Worm (Caenorhabditis elegans) whole organism, late embryonic: Measurements from ENCODE around the gene fox-1.

Experiments
- C08G9.2 ChIP-seq: sonication (generic microtip); optimal IDR thresholded peaks from 2 replicates; lab custom pipeline; 2016; ENCODE audit warnings: mild to moderate bottlenecking, missing genetic modification characterization, moderate library complexity, missing compliant biosample characterization
- F13H6.1 ChIP-seq: sonication (generic microtip); optimal IDR thresholded peaks from 2 replicates; lab custom pipeline; 2016; ENCODE audit warnings: missing genetic modification characterization, missing compliant biosample characterization
- K02D7.2 ChIP-seq: sonication (generic microtip); optimal IDR thresholded peaks from 2 replicates; lab custom pipeline; 2017; ENCODE audit warnings: mild to moderate bottlenecking, missing genetic modification characterization, missing compliant biosample characterization
- T23F11.4 ChIP-seq: fragments of 200-800 bp; sonication (Bioruptor generic); optimal IDR thresholded peaks from 2 replicates; lab custom pipeline; 2018; ENCODE audit warnings: mild to moderate bottlenecking, missing genetic modification characterization, missing compliant biosample characterization
- ama-1 ChIP-seq: fragments of 150-350 bp; optimal IDR thresholded peaks from 2 replicates; lab custom pipeline; 2014
- ceh-14 ChIP-seq: sonication (generic microtip); optimal IDR thresholded peaks from 2 replicates; lab custom pipeline; 2016; ENCODE audit warnings: missing genotype, missing genetic modification characterization, missing compliant biosample characterization
- ceh-18 ChIP-seq: sonication (generic microtip); optimal IDR thresholded peaks from 2 replicates; lab custom pipeline; 2016; ENCODE audit warnings: missing genetic modification characterization, missing compliant biosample characterization
- ceh-19 ChIP-seq: fragments of 200-800 bp; sonication (Bioruptor generic); optimal IDR thresholded peaks from 2 replicates; lab custom pipeline; 2018; ENCODE audit warnings: mild to moderate bottlenecking, missing genetic modification characterization, missing compliant biosample characterization
- ceh-2 ChIP-seq: sonication (generic microtip); optimal IDR thresholded peaks from 2 replicates; lab custom pipeline; 2016; ENCODE audit warnings: missing genotype, missing genetic modification characterization, missing compliant biosample characterization
- ceh-24 ChIP-seq: sonication (generic microtip); optimal IDR thresholded peaks from 2 replicates; lab custom pipeline; 2016; ENCODE audit warnings: mild to moderate bottlenecking, missing genetic modification characterization, missing compliant biosample characterization
- ceh-31 ChIP-seq: sonication (generic microtip); optimal IDR thresholded peaks from 2 replicates; lab custom pipeline; 2016; ENCODE audit warnings: missing genetic modification characterization, missing compliant biosample characterization
- ceh-34 ChIP-seq: sonication (generic microtip); optimal IDR thresholded peaks from 2 replicates; lab custom pipeline; 2016; ENCODE audit warnings: mild to moderate bottlenecking, missing genetic modification characterization, missing compliant biosample characterization
- ceh-45 ChIP-seq: fragments of 200-800 bp; sonication (Bioruptor generic); IDR thresholded peaks from 2 replicates; pipeline ENCODE4 v1.3.6; 2022; ENCODE audit warnings: missing genetic modification reagents, missing genetic modification characterization, missing compliant biosample characterization
- ceh-6 ChIP-seq: fragments of 200-800 bp; sonication (Bioruptor generic); optimal IDR thresholded peaks from 2 replicates; lab custom pipeline; 2018; ENCODE audit warnings: mild to moderate bottlenecking, missing genetic modification characterization, missing compliant biosample characterization
- ceh-9 ChIP-seq: sonication (generic microtip); optimal IDR thresholded peaks from 2 replicates; lab custom pipeline; 2016; ENCODE audit warnings: mild to moderate bottlenecking, missing genetic modification characterization, inconsistent platforms, missing compliant biosample characterization
- dmd-4 ChIP-seq: sonication (generic microtip); optimal IDR thresholded peaks from 2 replicates; lab custom pipeline; 2016; ENCODE audit warnings: borderline replicate concordance, missing genetic modification characterization, missing compliant biosample characterization
- dve-1 ChIP-seq: sonication (generic microtip); optimal IDR thresholded peaks from 2 replicates; lab custom pipeline; 2017; ENCODE audit warnings: antibody characterized with exemption, mild to moderate bottlenecking, missing genetic modification characterization, missing compliant biosample characterization
- elt-4 ChIP-seq: sonication (generic microtip); optimal IDR thresholded peaks from 2 replicates; lab custom pipeline; 2016; ENCODE audit warnings: missing genetic modification characterization, missing compliant biosample characterization
- ets-4 ChIP-seq: sonication (generic microtip); optimal IDR thresholded peaks from 2 replicates; lab custom pipeline; 2016; ENCODE audit warnings: missing genetic modification characterization, missing compliant biosample characterization
- eyg-1 ChIP-seq: sonication (generic microtip); optimal IDR thresholded peaks from 2 replicates; lab custom pipeline; 2016; ENCODE audit warnings: missing genotype, missing genetic modification characterization, missing compliant biosample characterization
- fax-1 ChIP-seq: sonication (generic microtip); optimal IDR thresholded peaks from 2 replicates; lab custom pipeline; 2016; ENCODE audit warnings: missing genotype, missing genetic modification characterization, missing compliant biosample characterization
- fkh-10 ChIP-seq: fragments of 150-350 bp; optimal IDR thresholded peaks from 2 replicates; lab custom pipeline; 2014; ENCODE audit warnings: missing biosample characterization, missing genetic modification reagents, missing genetic modification characterization
- fkh-6 ChIP-seq: sonication (generic microtip); optimal IDR thresholded peaks from 2 replicates; lab custom pipeline; 2016; ENCODE audit warnings: missing genetic modification characterization, missing compliant biosample characterization
- hlh-13 ChIP-seq: fragments of 200-800 bp; sonication (Bioruptor generic); optimal IDR thresholded peaks from 2 replicates; lab custom pipeline; 2018; ENCODE audit warnings: mild to moderate bottlenecking, missing genetic modification characterization, missing compliant biosample characterization
- hlh-30 ChIP-seq: sonication (generic microtip); optimal IDR thresholded peaks from 2 replicates; lab custom pipeline; 2017; ENCODE audit warnings: antibody characterized with exemption, missing genetic modification characterization, missing compliant biosample characterization; ENCODE audit not compliant: insufficient read depth
- lim-6 ChIP-seq: sonication (generic microtip); optimal IDR thresholded peaks from 2 replicates; lab custom pipeline; 2016; ENCODE audit warnings: missing genetic modification characterization, missing compliant biosample characterization
- lin-11 ChIP-seq: fragments of 200-800 bp; sonication (Bioruptor generic); optimal IDR thresholded peaks from 2 replicates; lab custom pipeline; 2018; ENCODE audit warnings: mild to moderate bottlenecking, missing genetic modification characterization, missing compliant biosample characterization
- madf-2 ChIP-seq: sonication (generic microtip); optimal IDR thresholded peaks from 2 replicates; lab custom pipeline; 2017; ENCODE audit warnings: missing genetic modification characterization, missing compliant biosample characterization
- mec-3 ChIP-seq: sonication (generic microtip); optimal IDR thresholded peaks from 2 replicates; lab custom pipeline; 2016; ENCODE audit warnings: borderline replicate concordance, missing genetic modification characterization, missing compliant biosample characterization
- nfya-1 ChIP-seq: sonication (generic microtip); optimal IDR thresholded peaks from 2 replicates; lab custom pipeline; 2017; ENCODE audit warnings: missing genetic modification characterization, mild to moderate bottlenecking, missing compliant biosample characterization, antibody characterized with exemption, moderate library complexity
- nhr-232 ChIP-seq: sonication (generic microtip); optimal IDR thresholded peaks from 2 replicates; lab custom pipeline; 2016; ENCODE audit warnings: missing genetic modification characterization, missing compliant biosample characterization
- odd-2 ChIP-seq: sonication (generic microtip); optimal IDR thresholded peaks from 2 replicates; lab custom pipeline; 2017; ENCODE audit warnings: antibody characterized with exemption, mild to moderate bottlenecking, missing genetic modification characterization, missing compliant biosample characterization
- pag-3 ChIP-seq: sonication (generic microtip); optimal IDR thresholded peaks from 2 replicates; lab custom pipeline; 2016; ENCODE audit warnings: missing compliant biosample characterization, missing genetic modification characterization, borderline replicate concordance
- pat-9 ChIP-seq: fragments of 200-800 bp; sonication (Bioruptor generic); optimal IDR thresholded peaks from 2 replicates; lab custom pipeline; 2018; ENCODE audit warnings: mild to moderate bottlenecking, missing genetic modification characterization, moderate library complexity, missing compliant biosample characterization
- pha-2 ChIP-seq: sonication (generic microtip); optimal IDR thresholded peaks from 2 replicates; lab custom pipeline; 2017; ENCODE audit warnings: mild to moderate bottlenecking, missing genetic modification characterization, missing compliant biosample characterization
- pha-4 ChIP-seq: fragments of 150-350 bp; optimal IDR thresholded peaks from 2 replicates; lab custom pipeline; 2018; ENCODE audit warnings: missing biosample characterization, missing genetic modification reagents, missing genetic modification characterization
- pqm-1 ChIP-seq: sonication (generic microtip); optimal IDR thresholded peaks from 2 replicates; lab custom pipeline; 2016; ENCODE audit warnings: missing genetic modification characterization, missing compliant biosample characterization
- ref-2 ChIP-seq: sonication (generic microtip); optimal IDR thresholded peaks from 2 replicates; lab custom pipeline; 2016; ENCODE audit warnings: missing genetic modification characterization, missing compliant biosample characterization
- rnt-1 ChIP-seq: sonication (generic microtip); optimal IDR thresholded peaks from 2 replicates; lab custom pipeline; 2016; ENCODE audit warnings: missing genetic modification characterization, missing compliant biosample characterization
- sdc-2 ChIP-seq: sonication (generic microtip); optimal IDR thresholded peaks from 2 replicates; lab custom pipeline; 2016; ENCODE audit warnings: missing genotype, missing genetic modification characterization, missing compliant biosample characterization
- sox-4 ChIP-seq: sonication (generic microtip); optimal IDR thresholded peaks from 2 replicates; lab custom pipeline; 2017; ENCODE audit warnings: mild to moderate bottlenecking, missing genetic modification characterization, inconsistent platforms, missing compliant biosample characterization
- syd-9 ChIP-seq: sonication (generic microtip); optimal IDR thresholded peaks from 2 replicates; lab custom pipeline; 2016; ENCODE audit warnings: mild to moderate bottlenecking, missing genetic modification characterization, moderate library complexity, missing compliant biosample characterization
- tbx-2 ChIP-seq: sonication (generic microtip); optimal IDR thresholded peaks from 2 replicates; lab custom pipeline; 2016; ENCODE audit warnings: missing genetic modification characterization, missing compliant biosample characterization
- tbx-7 ChIP-seq: sonication (generic microtip); optimal IDR thresholded peaks from 2 replicates; lab custom pipeline; 2016; ENCODE audit warnings: missing genotype, missing genetic modification characterization, missing compliant biosample characterization
- ttx-3 ChIP-seq: sonication (generic microtip); optimal IDR thresholded peaks from 2 replicates; lab custom pipeline; 2016; ENCODE audit warnings: missing genetic modification reagents, missing genetic modification characterization, missing compliant biosample characterization
- unc-3 ChIP-seq, 2 experiments: fragments of 200-800 bp in 1 of 2; sonication (Bioruptor generic) in 1 of 2; sonication (generic microtip) in 1 of 2; conservative IDR thresholded peaks in 1 of 2; optimal IDR thresholded peaks in 1 of 2; 2 replicates each; pipeline versions ENCODE4 v1.3.6 to Lab custom; 2016 to 2022; ENCODE audit warnings: missing compliant biosample characterization in 2 of 2, missing genetic modification characterization in 2 of 2, missing genetic modification reagents in 1 of 2
- unc-42 ChIP-seq: sonication (generic microtip); optimal IDR thresholded peaks from 2 replicates; lab custom pipeline; 2016; ENCODE audit warnings: missing genotype, missing genetic modification characterization, missing compliant biosample characterization
- unc-55 ChIP-seq: sonication (generic microtip); optimal IDR thresholded peaks from 2 replicates; lab custom pipeline; 2017; ENCODE audit warnings: missing biosample characterization, missing genetic modification reagents, missing genetic modification characterization
- unc-86 ChIP-seq: sonication (generic microtip); optimal IDR thresholded peaks from 2 replicates; lab custom pipeline; 2016; ENCODE audit warnings: missing genetic modification characterization, missing compliant biosample characterization
- zip-5 ChIP-seq: sonication (generic microtip); optimal IDR thresholded peaks from 2 replicates; lab custom pipeline; 2016; ENCODE audit warnings: missing genetic modification characterization, missing compliant biosample characterization
- ztf-16 ChIP-seq: sonication (generic microtip); optimal IDR thresholded peaks from 2 replicates; lab custom pipeline; 2017; ENCODE audit warnings: missing genetic modification characterization, missing compliant biosample characterization

The fox-1 gene

ce11 chrX:2433805-2434204, 25.9 kb downstream of the fox-1 start:
- TF ChIP-seq fkh-10: no peak
- TF ChIP-seq ztf-16: no peak
- TF ChIP-seq, all 69 proteins: peak for 0

- no peak for TF ChIP-seq dve-1 (tag; lab: Kevin White, UChicago)
- peak; percentile 72 for TF ChIP-seq ceh-31 (tag; lab: Kevin White, UChicago)
- no peak for TF ChIP-seq ceh-45
- no peak for TF ChIP-seq pag-3 (tag; lab: Kevin White, UChicago)
- no peak for TF ChIP-seq tbx-7 (tag; lab: Kevin White, UChicago)
- TF ChIP-seq K02D7.2 (tag; lab: Kevin White, UChicago): no peak
- no peak for TF ChIP-seq sox-4
- no peak for TF ChIP-seq pha-2 (tag; lab: Kevin White, UChicago)
- peak; percentile 20 for TF ChIP-seq eyg-1 (tag; lab: Kevin White, UChicago)
- no peak for TF ChIP-seq lin-11 (tag; lab: Kevin White, UChicago)
- TF ChIP-seq fax-1 (tag; lab: Kevin White, UChicago): no peak
- TF ChIP-seq pha-4 (tag; lab: Kevin White, UChicago): no peak
- TF ChIP-seq odd-2: no peak
- TF ChIP-seq nhr-232 (tag; lab: Kevin White, UChicago): no peak
- no peak for TF ChIP-seq zip-5
- no peak for TF ChIP-seq C08G9.2 (tag; lab: Kevin White, UChicago)
- peak; percentile 63 for TF ChIP-seq sdc-2 (tag; lab: Kevin White, UChicago)
- no peak for TF ChIP-seq fkh-6 (tag; lab: Kevin White, UChicago)
- TF ChIP-seq ceh-19 (GFP tag; lab: Kevin White, UChicago): no peak
- no peak for TF ChIP-seq ztf-16
- TF ChIP-seq hlh-13 (GFP tag; lab: Kevin White, UChicago): no peak
- TF ChIP-seq dmd-4 (tag; lab: Kevin White, UChicago): peak; percentile 49
- TF ChIP-seq T23F11.4 (GFP tag; lab: Kevin White, UChicago): no peak
- no peak for TF ChIP-seq ceh-24 (tag; lab: Kevin White, UChicago)
- TF ChIP-seq ttx-3 (tag; lab: Kevin White, UChicago): no peak
- peak; percentile 53 for TF ChIP-seq hlh-30 (tag; lab: Kevin White, UChicago)
- no peak for TF ChIP-seq unc-86
- peak; percentile 81 for TF ChIP-seq ceh-34 (tag; lab: Kevin White, UChicago)
- TF ChIP-seq pat-9: no peak
- TF ChIP-seq ceh-18 (tag; lab: Kevin White, UChicago): peak; percentile 44
- TF ChIP-seq tbx-2 (tag; lab: Kevin White, UChicago): peak; percentile 73
- TF ChIP-seq ceh-2 (tag; lab: Kevin White, UChicago): peak; percentile 64
- TF ChIP-seq ceh-14 (tag; lab: Kevin White, UChicago): no peak
- no peak for TF ChIP-seq pqm-1 (tag; lab: Kevin White, UChicago)
- peak; percentile 41 for TF ChIP-seq syd-9 (tag; lab: Kevin White, UChicago)
- TF ChIP-seq ets-4 (tag; lab: Kevin White, UChicago): peak; percentile 4
- no peak for TF ChIP-seq ceh-6 (GFP tag; lab: Kevin White, UChicago)
- no peak for TF ChIP-seq ceh-9 (tag; lab: Kevin White, UChicago)
- TF ChIP-seq unc-42: no peak
- no peak for TF ChIP-seq ama-1 (lab: Kevin White, UChicago)
- no peak for TF ChIP-seq unc-3 (GFP tag; conservative IDR thresholded peaks at IDR 0.05; lab: Robert Waterston, UW)
- no peak for TF ChIP-seq unc-3 (tag; optimal IDR thresholded peaks at IDR 0.05; lab: Kevin White, UChicago)
- TF ChIP-seq mec-3: no peak
- TF ChIP-seq rnt-1: peak; percentile 69
- TF ChIP-seq elt-4: no peak
- peak; percentile 12 for TF ChIP-seq madf-2 (tag; lab: Kevin White, UChicago)
- TF ChIP-seq nfya-1 (tag; lab: Kevin White, UChicago): peak; percentile 75
- TF ChIP-seq F13H6.1 (tag; lab: Kevin White, UChicago): peak; percentile 36
- TF ChIP-seq lim-6 (tag; lab: Kevin White, UChicago): no peak
- peak; percentile 15 for TF ChIP-seq unc-55
- peak; percentile 39 for TF ChIP-seq ref-2 (tag; lab: Kevin White, UChicago)
These were observed 27.2 kb downstream of the fox-1 start for ce11 chrX:2432459-2432858.
